Worm (Caenorhabditis elegans) whole organism, L3 larva: ENCODE results near the gene emre-1.

ENCODE experiments used
- lsy-12 ChIP-seq: sonication (generic microtip); optimal IDR thresholded peaks from 2 replicates; lab custom pipeline; 2016; ENCODE audit warnings: mild to moderate bottlenecking, missing genetic modification characterization, missing compliant biosample characterization
- sea-2 ChIP-seq: fragments of 150-350 bp; sonication (generic microtip); optimal IDR thresholded peaks from 4 replicates; lab custom pipeline; 2014; ENCODE audit warnings: missing biosample characterization, missing genetic modification reagents, missing genetic modification characterization

ce11 chrX:14975467-14976167, 3.9 kb upstream of the emre-1 start, which contains the start of gene F20D1.3:
- TF ChIP-seq sea-2 (no peak), lsy-12 (tag; lab: Kevin White, UChicago) (no peak)
